Fruit fly (Drosophila melanogaster) whole organism, embryonic: Measurements from ENCODE around the gene Tom40.
A peak's percentile ranks its signal among the peaks of the same experiment; 100 is the strongest.
"Not testable (repeated sequence)": the region's sequence is repeated elsewhere in the genome, so short reads cannot be mapped to it uniquely, and the experiment has no call there.

ENCODE experiments used
- B-H1 ChIP-seq: fragments of 200-800 bp; sonication (Bioruptor generic); IDR thresholded peaks from 3 replicates; pipeline ENCODE4 v1.3.6; 2022; ENCODE audit warnings: missing biosample characterization, missing genetic modification characterization
- BtbVII ChIP-seq: fragments of 200-800 bp; sonication (Bioruptor generic); optimal IDR thresholded peaks from 3 replicates; lab custom pipeline; 2017; ENCODE audit warnings: missing biosample characterization, mild to moderate bottlenecking, missing genetic modification characterization
- CG10543 ChIP-seq: fragments of 200-800 bp; sonication (Bioruptor generic); optimal IDR thresholded peaks from 3 replicates; lab custom pipeline; 2017; ENCODE audit warnings: missing biosample characterization, mild to moderate bottlenecking, missing genetic modification characterization, moderate library complexity
- CG10979 ChIP-seq: fragments of 200-800 bp; sonication (Bioruptor generic); optimal IDR thresholded peaks from 2 replicates; lab custom pipeline; 2018; ENCODE audit warnings: missing biosample characterization, mild to moderate bottlenecking, missing genetic modification characterization, moderate library complexity
- CG11093 ChIP-seq: fragments of 200-800 bp; sonication (Bioruptor generic); IDR thresholded peaks from 3 replicates; pipeline ENCODE4 v1.3.6; 2022; ENCODE audit warnings: missing biosample characterization, missing genetic modification characterization
- CG12104 ChIP-seq: fragments of 200-800 bp; sonication (Bioruptor generic); optimal IDR thresholded peaks from 3 replicates; lab custom pipeline; 2016; ENCODE audit warnings: missing biosample characterization, missing genetic modification characterization
- CG12659 ChIP-seq: fragments of 200-800 bp; sonication (Bioruptor generic); optimal IDR thresholded peaks from 3 replicates; lab custom pipeline; 2017; ENCODE audit warnings: mild to moderate bottlenecking, missing biosample characterization, missing genetic modification reagents, missing genetic modification characterization
- CG12769 ChIP-seq: fragments of 200-800 bp; sonication (Bioruptor generic); optimal IDR thresholded peaks from 2 replicates; lab custom pipeline; 2019; ENCODE audit warnings: missing biosample characterization, mild to moderate bottlenecking, missing genetic modification characterization, moderate library complexity
- CG1602 ChIP-seq: fragments of 200-800 bp; sonication (Bioruptor generic); optimal IDR thresholded peaks from 3 replicates; lab custom pipeline; 2016; ENCODE audit warnings: missing biosample characterization, missing genetic modification characterization
- CG17359 ChIP-seq: fragments of 200-800 bp; sonication (Bioruptor generic); optimal IDR thresholded peaks from 3 replicates; lab custom pipeline; 2018; ENCODE audit warnings: missing biosample characterization, mild to moderate bottlenecking, missing genetic modification characterization, moderate library complexity
- CG2199 ChIP-seq: fragments of 200-800 bp; sonication (Bioruptor generic); IDR thresholded peaks from 3 replicates; pipeline ENCODE4 v1.3.6; 2022; ENCODE audit warnings: missing biosample characterization, missing genetic modification characterization
- CG31224 ChIP-seq: fragments of 200-800 bp; sonication (Bioruptor generic); IDR thresholded peaks from 2 replicates; pipeline ENCODE4 v1.3.6; 2022; ENCODE audit warnings: missing biosample characterization, missing genetic modification characterization
- CG32772 ChIP-seq: fragments of 200-800 bp; sonication (Bioruptor generic); IDR thresholded peaks from 2 replicates; pipeline ENCODE4 v1.3.6; 2022; ENCODE audit warnings: missing biosample characterization, missing genetic modification characterization
- CG33557 ChIP-seq: fragments of 200-800 bp; sonication (Bioruptor generic); optimal IDR thresholded peaks from 2 replicates; lab custom pipeline; 2019; ENCODE audit warnings: missing biosample characterization, mild to moderate bottlenecking, missing genetic modification characterization, moderate library complexity
- CG34422 ChIP-seq: fragments of 200-800 bp; sonication (Bioruptor generic); IDR thresholded peaks from 3 replicates; pipeline ENCODE4 v1.3.6; 2022; ENCODE audit warnings: missing biosample characterization, missing genetic modification characterization
- CG3847 ChIP-seq: fragments of 200-800 bp; sonication (Bioruptor generic); IDR thresholded peaks from 2 replicates; pipeline ENCODE4 v1.3.6; 2022; ENCODE audit warnings: missing biosample characterization, missing genetic modification characterization
- CG7372 ChIP-seq: fragments of 200-800 bp; sonication (Bioruptor generic); IDR thresholded peaks from 2 replicates; pipeline ENCODE4 v1.3.6; 2022; ENCODE audit warnings: missing biosample characterization, missing genetic modification characterization
- CG9215 ChIP-seq: fragments of 200-800 bp; sonication (Bioruptor generic); IDR thresholded peaks from 2 replicates; pipeline ENCODE4 v1.3.6; 2022; ENCODE audit warnings: missing biosample characterization, missing genetic modification characterization
- Dbx ChIP-seq: fragments of 200-800 bp; sonication (Bioruptor generic); IDR thresholded peaks from 3 replicates; pipeline ENCODE4 v1.3.6; 2022; ENCODE audit warnings: missing biosample characterization, missing genetic modification characterization
- Deaf1 ChIP-seq: fragments of 200-800 bp; optimal IDR thresholded peaks from 3 replicates; lab custom pipeline; 2019; ENCODE audit warnings: missing biosample characterization, mild to moderate bottlenecking, missing genetic modification characterization, moderate library complexity
- Dip3 ChIP-seq: fragments of 200-800 bp; sonication (Bioruptor generic); optimal IDR thresholded peaks from 3 replicates; lab custom pipeline; 2016; ENCODE audit warnings: missing biosample characterization, missing genetic modification characterization
- Fer1 ChIP-seq: fragments of 200-800 bp; sonication (Bioruptor generic); optimal IDR thresholded peaks from 2 replicates; lab custom pipeline; 2017; ENCODE audit warnings: missing biosample characterization, mild to moderate bottlenecking, missing genetic modification characterization
- Fer3 ChIP-seq: fragments of 200-800 bp; sonication (Bioruptor generic); optimal IDR thresholded peaks from 2 replicates; lab custom pipeline; 2018; ENCODE audit warnings: missing biosample characterization, mild to moderate bottlenecking, missing genetic modification characterization, moderate library complexity
- Lim3 ChIP-seq: fragments of 200-800 bp; sonication (Bioruptor generic); IDR thresholded peaks from 2 replicates; pipeline ENCODE4 v1.3.6; 2022; ENCODE audit warnings: missing biosample characterization, missing genetic modification characterization
- Med ChIP-seq: fragments of 200-800 bp; sonication (Bioruptor generic); peaks from one replicate; lab custom pipeline; 2016; ENCODE audit warnings: missing biosample characterization, missing genetic modification characterization, mild to moderate bottlenecking, inconsistent platforms, moderate library complexity
- Trl ChIP-seq, 3 experiments: fragments of >200 bp in 2 of 3; fragments of 200-800 bp in 1 of 3; sonication (Bioruptor generic) in 1 of 3; optimal IDR thresholded peaks; 2 replicates in 1 of 3; 3 replicates in 2 of 3; lab custom pipeline; 2016 to 2017; ENCODE audit warnings: missing biosample characterization in 1 of 3, missing genetic modification characterization in 1 of 3
- abd-A ChIP-seq: fragments of 200-800 bp; sonication (Bioruptor generic); optimal IDR thresholded peaks from 3 replicates; lab custom pipeline; 2019; ENCODE audit warnings: missing biosample characterization, mild to moderate bottlenecking, missing genetic modification characterization, moderate library complexity
- ap ChIP-seq: fragments of 200-800 bp; sonication (Bioruptor generic); IDR thresholded peaks from 2 replicates; pipeline ENCODE4 v1.3.6; 2022; ENCODE audit warnings: missing biosample characterization, missing genetic modification characterization
- ara ChIP-seq: fragments of 200-800 bp; sonication (Bioruptor generic); IDR thresholded peaks from 2 replicates; pipeline ENCODE4 v1.3.6; 2022; ENCODE audit warnings: missing biosample characterization, missing genetic modification characterization
- bsh ChIP-seq, 2 experiments: fragments of 200-800 bp; sonication (Bioruptor generic); optimal IDR thresholded peaks; 2 replicates each; lab custom pipeline; 2017 to 2018; ENCODE audit warnings: mild to moderate bottlenecking in 2 of 2, missing biosample characterization in 2 of 2, missing genetic modification characterization in 2 of 2, moderate library complexity in 1 of 2
- chif ChIP-seq, 2 experiments: fragments of 200-800 bp; sonication (Bioruptor generic); optimal IDR thresholded peaks; 3 replicates each; lab custom pipeline; 2016; ENCODE audit warnings: missing biosample characterization in 2 of 2, missing genetic modification characterization in 2 of 2
- dimm ChIP-seq: fragments of 200-800 bp; sonication (Bioruptor generic); IDR thresholded peaks from 2 replicates; pipeline ENCODE4 v1.3.6; 2022; ENCODE audit warnings: missing biosample characterization, missing genetic modification characterization
- dm ChIP-seq: fragments of 200-800 bp; sonication (Bioruptor generic); optimal IDR thresholded peaks from 3 replicates; lab custom pipeline; 2016; ENCODE audit warnings: missing biosample characterization, missing genetic modification characterization
- eve ChIP-seq, 2 experiments: fragments of >200 bp; optimal IDR thresholded peaks; 2 replicates each; lab custom pipeline; 2017; ENCODE audit warnings: missing biosample characterization in 2 of 2, missing genetic modification characterization in 2 of 2
- exex ChIP-seq: fragments of 200-800 bp; sonication (Bioruptor generic); optimal IDR thresholded peaks from 4 replicates; lab custom pipeline; 2018; ENCODE audit warnings: missing biosample characterization, mild to moderate bottlenecking, missing genetic modification characterization, moderate library complexity
- gcm2 ChIP-seq: fragments of 200-800 bp; sonication (Bioruptor generic); optimal IDR thresholded peaks from 2 replicates; lab custom pipeline; 2016; ENCODE audit warnings: missing biosample characterization, missing genetic modification characterization
- grau ChIP-seq: fragments of 200-800 bp; optimal IDR thresholded peaks from 3 replicates; lab custom pipeline; 2019; ENCODE audit warnings: missing biosample characterization, mild to moderate bottlenecking, missing genetic modification characterization, moderate library complexity
- kni ChIP-seq: fragments of 200-800 bp; sonication (Bioruptor generic); optimal IDR thresholded peaks from 3 replicates; lab custom pipeline; 2017; ENCODE audit warnings: mild to moderate bottlenecking, missing biosample characterization, missing genetic modification reagents, missing genetic modification characterization
- mirr ChIP-seq: fragments of 200-800 bp; sonication (Bioruptor generic); optimal IDR thresholded peaks from 3 replicates; lab custom pipeline; 2018; ENCODE audit warnings: missing biosample characterization, mild to moderate bottlenecking, missing genetic modification characterization
- nau ChIP-seq: fragments of 200-800 bp; sonication (Bioruptor generic); optimal IDR thresholded peaks from 3 replicates; lab custom pipeline; 2017; ENCODE audit warnings: missing biosample characterization, mild to moderate bottlenecking, missing genetic modification characterization, missing genetic modification reagents
- oc ChIP-seq: fragments of 200-800 bp; sonication (Bioruptor generic); optimal IDR thresholded peaks from 2 replicates; lab custom pipeline; 2018; ENCODE audit warnings: missing biosample characterization, mild to moderate bottlenecking, missing genetic modification characterization, moderate library complexity
- onecut ChIP-seq: fragments of 200-800 bp; sonication (Bioruptor generic); IDR thresholded peaks from 2 replicates; pipeline ENCODE4 v1.3.6; 2022; ENCODE audit warnings: missing biosample characterization, missing genetic modification characterization
- pan ChIP-seq, 4 experiments: fragments of >200 bp in 3 of 4; fragments of 200-800 bp in 1 of 4; sonication (Bioruptor generic) in 1 of 4; optimal IDR thresholded peaks in 3 of 4; IDR thresholded peaks in 1 of 4; 2 replicates each; pipeline versions ENCODE4 v1.3.6 to Lab custom; 2017 to 2022; ENCODE audit warnings: missing biosample characterization in 2 of 4, missing genetic modification characterization in 2 of 4, mixed read lengths in 1 of 4
- run ChIP-seq: fragments of 200-800 bp; sonication (Bioruptor generic); optimal IDR thresholded peaks from 3 replicates; lab custom pipeline; 2018; ENCODE audit warnings: missing biosample characterization, mild to moderate bottlenecking, missing genetic modification characterization
- sens-2 ChIP-seq: fragments of 200-800 bp; sonication (Bioruptor generic); IDR thresholded peaks from 2 replicates; pipeline ENCODE4 v1.3.6; 2022; ENCODE audit warnings: missing biosample characterization, missing genetic modification characterization
- sima ChIP-seq: fragments of 200-800 bp; sonication (Bioruptor generic); optimal IDR thresholded peaks from 2 replicates; lab custom pipeline; 2016; ENCODE audit warnings: missing biosample characterization, missing genetic modification characterization
- trh ChIP-seq: fragments of 200-800 bp; sonication (Bioruptor generic); optimal IDR thresholded peaks from 2 replicates; lab custom pipeline; 2016; ENCODE audit warnings: missing biosample characterization, missing genetic modification characterization

The Tom40 gene

dm6 chrX:7703001-7703864 lies 33.5 kb upstream of the Tom40 start (continued):
- TF ChIP-seq CG12769 (tag; lab: Kevin White, UChicago) = peak; percentile 89
- TF ChIP-seq CG2199 (GFP tag; lab: Robert Waterston, UW) = peak; percentile 54; the same call in 1 of the 3 replicates
- peak in 1 of 2 experiments; percentile 23 for TF ChIP-seq chif (GFP tag; optimal IDR thresholded peaks at IDR 0.05; lab: Kevin White, UChicago)
- TF ChIP-seq sens-2 (GFP tag; lab: Robert Waterston, UW) = peak; percentile 32; the same call in 1 of the 2 replicates
- TF ChIP-seq CG9215 (GFP tag; lab: Robert Waterston, UW) = peak; percentile 55; the same call in 1 of the 2 replicates
- peak; percentile 47 for TF ChIP-seq dm (GFP tag; lab: Kevin White, UChicago)
- TF ChIP-seq run (tag; lab: Kevin White, UChicago) = peak; percentile 10
- TF ChIP-seq onecut (GFP tag; lab: Robert Waterston, UW) = peak; percentile 59
- peak; percentile 19 for TF ChIP-seq CG10979 (tag; lab: Kevin White, UChicago)
- peak in 1 of 2 experiments; percentile 7 for TF ChIP-seq Trl (optimal IDR thresholded peaks at IDR 0.05; lab: Kevin White, UChicago)
- TF ChIP-seq Trl (GFP tag; optimal IDR thresholded peaks at IDR 0.05; lab: Kevin White, UChicago) = peak; percentile 91
- TF ChIP-seq pan (optimal IDR thresholded peaks at IDR 0.05; lab: Kevin White, UChicago) = not testable (repeated sequence)
- peak in 1 of 2 experiments; percentile 81 for TF ChIP-seq pan (GFP tag; optimal IDR thresholded peaks at IDR 0.05 in 1 of 2, IDR thresholded peaks at IDR 0.05 in 1 of 2)
- TF ChIP-seq B-H1 (GFP tag; lab: Robert Waterston, UW) = peak; percentile 48
- peak; percentile 24 for TF ChIP-seq CG33557 (GFP tag; lab: Kevin White, UChicago)
- peak; percentile 51; the same call in 1 of the 3 replicates for TF ChIP-seq CG11093 (GFP tag; lab: Robert Waterston, UW)
- TF ChIP-seq gcm2 (GFP tag; lab: Kevin White, UChicago) = peak; percentile 27
- peak; percentile 38; the same call in 1 of the 2 replicates for TF ChIP-seq dimm (GFP tag; lab: Robert Waterston, UW)
- TF ChIP-seq sima (GFP tag; lab: Kevin White, UChicago) = peak; percentile 22
- peak; percentile 69 for TF ChIP-seq kni (GFP tag; lab: Kevin White, UChicago)
- peak; percentile 63 for TF ChIP-seq abd-A
- TF ChIP-seq nau (GFP tag; lab: Kevin White, UChicago) = peak; percentile 56
- TF ChIP-seq grau (tag; lab: Kevin White, UChicago) = peak; percentile 98
- TF ChIP-seq ara (GFP tag; lab: Robert Waterston, UW) = peak; percentile 64
- peak; percentile 3 for TF ChIP-seq CG1602
- TF ChIP-seq oc (tag; lab: Kevin White, UChicago) = peak; percentile 48
- peak; percentile 83 for TF ChIP-seq Fer1 (GFP tag; lab: Kevin White, UChicago)
- TF ChIP-seq Dip3 (GFP tag; lab: Kevin White, UChicago) = peak; percentile 66
- TF ChIP-seq ap (GFP tag; lab: Robert Waterston, UW) = peak; percentile 39; the same call in 1 of the 2 replicates
- peak; percentile 62 for TF ChIP-seq Fer3
- TF ChIP-seq CG34422 (GFP tag; lab: Robert Waterston, UW) = peak; percentile 59
- TF ChIP-seq BtbVII (GFP tag; lab: Kevin White, UChicago) = peak; percentile 53
- TF ChIP-seq CG17359 (tag; lab: Kevin White, UChicago) = peak; percentile 28
- TF ChIP-seq Dbx (GFP tag; lab: Robert Waterston, UW) = peak; percentile 76; the same call in 2 of the 3 replicates
- TF ChIP-seq exex (tag; lab: Kevin White, UChicago) = peak; percentile 58
- peak; percentile 88 for TF ChIP-seq mirr (GFP tag; lab: Kevin White, UChicago)
- TF ChIP-seq CG31224 (GFP tag; lab: Robert Waterston, UW) = peak; percentile 61
- TF ChIP-seq Med = peak; percentile 92
- peak; percentile 62 for TF ChIP-seq CG32772 (GFP tag; lab: Robert Waterston, UW)
- TF ChIP-seq CG12659 (GFP tag; lab: Kevin White, UChicago) = peak; percentile 63
- peak; percentile 84 for TF ChIP-seq trh (GFP tag; lab: Kevin White, UChicago)
- TF ChIP-seq bsh (GFP tag; optimal IDR thresholded peaks at IDR 0.05; lab: Kevin White, UChicago) = peak; percentile 22 to 46
- TF ChIP-seq CG7372 (GFP tag; lab: Robert Waterston, UW) = peak; percentile 50
- peak; percentile 49 for TF ChIP-seq CG12104 (GFP tag; lab: Kevin White, UChicago)
- TF ChIP-seq Lim3 (GFP tag; lab: Robert Waterston, UW) = peak; percentile 25; the same call in 1 of the 2 replicates
- peak; percentile 38 for TF ChIP-seq CG3847 (GFP tag; lab: Robert Waterston, UW)
- peak in 1 of 2 experiments; percentile 90 for TF ChIP-seq eve (GFP tag; optimal IDR thresholded peaks at IDR 0.05; lab: Kevin White, UChicago)
- peak; percentile 42 for TF ChIP-seq Deaf1 (tag; lab: Kevin White, UChicago)
- peak; percentile 93 for TF ChIP-seq CG10543 (GFP tag; lab: Kevin White, UChicago)
